Worm (Caenorhabditis elegans) whole organism, L2 larva: ENCODE measurements around the gene T11F9.21.

Experiments
- C34F6.9 ChIP-seq: fragments of 150-350 bp; optimal IDR thresholded peaks from 2 replicates; lab custom pipeline; 2014; ENCODE audit warnings: missing biosample characterization, missing genetic modification characterization
- F13H6.1 ChIP-seq: sonication (generic microtip); optimal IDR thresholded peaks from 2 replicates; lab custom pipeline; 2016; ENCODE audit warnings: missing genetic modification characterization, missing compliant biosample characterization
- Y55F3AM.14 ChIP-seq: fragments of 200-800 bp; sonication (Bioruptor generic); optimal IDR thresholded peaks from 2 replicates; lab custom pipeline; 2018; ENCODE audit warnings: mild to moderate bottlenecking, missing genetic modification characterization, missing compliant biosample characterization
- alr-1 ChIP-seq: fragments of 150-350 bp; optimal IDR thresholded peaks from 2 replicates; lab custom pipeline; 2014; ENCODE audit warnings: missing biosample characterization, missing genetic modification characterization
- blmp-1 ChIP-seq: sonication (generic microtip); optimal IDR thresholded peaks from 2 replicates; lab custom pipeline; 2017; ENCODE audit warnings: missing genetic modification characterization, mild to moderate bottlenecking, missing compliant biosample characterization, antibody characterized with exemption, moderate library complexity; ENCODE audit not compliant: insufficient read depth
- ceh-16 ChIP-seq: fragments of 150-350 bp; optimal IDR thresholded peaks from 2 replicates; lab custom pipeline; 2014; ENCODE audit warnings: missing biosample characterization, missing genetic modification characterization
- crh-2 ChIP-seq: sonication (generic microtip); optimal IDR thresholded peaks from 2 replicates; lab custom pipeline; 2017; ENCODE audit warnings: missing biosample characterization, missing genetic modification characterization
- egl-27 ChIP-seq: sonication (generic microtip); optimal IDR thresholded peaks from 3 replicates; lab custom pipeline; 2017; ENCODE audit warnings: missing biosample characterization, missing genetic modification reagents, missing genetic modification characterization
- elt-1 ChIP-seq: fragments of 150-350 bp; optimal IDR thresholded peaks from 2 replicates; lab custom pipeline; 2014; ENCODE audit warnings: missing biosample characterization, missing genetic modification characterization
- fos-1 ChIP-seq: fragments of 150-350 bp; optimal IDR thresholded peaks from 2 replicates; lab custom pipeline; 2014; ENCODE audit warnings: missing biosample characterization, missing genetic modification characterization
- gmeb-1 ChIP-seq: fragments of 150-350 bp; optimal IDR thresholded peaks from 2 replicates; lab custom pipeline; 2014; ENCODE audit warnings: missing biosample characterization, missing genetic modification characterization
- lin-11 ChIP-seq: fragments of 150-350 bp; sonication (generic microtip); optimal IDR thresholded peaks from 2 replicates; lab custom pipeline; 2014; ENCODE audit warnings: missing biosample characterization, missing genetic modification characterization, inconsistent platforms, mixed read lengths
- lin-13 ChIP-seq: fragments of 150-350 bp; optimal IDR thresholded peaks from 2 replicates; lab custom pipeline; 2014; ENCODE audit warnings: missing biosample characterization, missing genetic modification reagents, missing genetic modification characterization
- lin-39 ChIP-seq: fragments of 150-350 bp; optimal IDR thresholded peaks from 2 replicates; lab custom pipeline; 2014; ENCODE audit warnings: missing biosample characterization, missing genetic modification reagents, missing genetic modification characterization
- lsy-2 ChIP-seq, 2 experiments: fragments of 150-350 bp in 1 of 2; sonication (generic microtip) in 1 of 2; optimal IDR thresholded peaks; 2 replicates each; lab custom pipeline; 2014 to 2017; ENCODE audit warnings: missing biosample characterization in 2 of 2, missing genetic modification characterization in 2 of 2
- mab-5 ChIP-seq: fragments of 150-350 bp; optimal IDR thresholded peaks from 2 replicates; lab custom pipeline; 2014; ENCODE audit warnings: missing biosample characterization, missing genetic modification characterization
- mdl-1 ChIP-seq, 2 experiments: fragments of 150-350 bp in 1 of 2; sonication (generic microtip) in 1 of 2; optimal IDR thresholded peaks; 2 replicates each; lab custom pipeline; 2017; ENCODE audit warnings: missing biosample characterization in 2 of 2, missing genetic modification characterization in 2 of 2
- nhr-10 ChIP-seq: sonication (generic microtip); optimal IDR thresholded peaks from 2 replicates; lab custom pipeline; 2017; ENCODE audit warnings: missing biosample characterization, missing genetic modification characterization
- nhr-11 ChIP-seq: fragments of 150-350 bp; optimal IDR thresholded peaks from 2 replicates; lab custom pipeline; 2014; ENCODE audit warnings: missing biosample characterization, missing genetic modification characterization
- nhr-12 ChIP-seq: fragments of 150-350 bp; optimal IDR thresholded peaks from 2 replicates; lab custom pipeline; 2014; ENCODE audit warnings: missing biosample characterization, missing genetic modification characterization
- nhr-129 ChIP-seq: fragments of 150-350 bp; optimal IDR thresholded peaks from 2 replicates; lab custom pipeline; 2014; ENCODE audit warnings: missing biosample characterization, missing genetic modification characterization
- nhr-21 ChIP-seq: fragments of 150-350 bp; optimal IDR thresholded peaks from 2 replicates; lab custom pipeline; 2014; ENCODE audit warnings: missing biosample characterization, missing genetic modification characterization
- nhr-23 ChIP-seq: fragments of 150-350 bp; optimal IDR thresholded peaks from 2 replicates; lab custom pipeline; 2014; ENCODE audit warnings: missing biosample characterization, missing genetic modification reagents, missing genetic modification characterization
- nhr-237 ChIP-seq: fragments of 150-350 bp; optimal IDR thresholded peaks from 2 replicates; lab custom pipeline; 2014; ENCODE audit warnings: missing biosample characterization, missing genetic modification characterization
- nhr-25 ChIP-seq: fragments of 150-350 bp; sonication (generic microtip); optimal IDR thresholded peaks from 3 replicates; lab custom pipeline; 2014; ENCODE audit warnings: missing biosample characterization, missing genetic modification characterization
- nhr-6 ChIP-seq: fragments of 150-350 bp; optimal IDR thresholded peaks from 2 replicates; lab custom pipeline; 2014; ENCODE audit warnings: missing biosample characterization, missing genetic modification characterization
- nhr-77 ChIP-seq: fragments of 150-350 bp; optimal IDR thresholded peaks from 2 replicates; lab custom pipeline; 2014; ENCODE audit warnings: missing biosample characterization, missing genetic modification characterization
- peb-1 ChIP-seq: fragments of 150-350 bp; optimal IDR thresholded peaks from 2 replicates; lab custom pipeline; 2014; ENCODE audit warnings: missing biosample characterization, missing genetic modification characterization
- sem-4 ChIP-seq: fragments of 150-350 bp; optimal IDR thresholded peaks from 2 replicates; lab custom pipeline; 2014; ENCODE audit warnings: missing biosample characterization, missing genetic modification reagents, missing genetic modification characterization
- sma-3 ChIP-seq: sonication (generic microtip); optimal IDR thresholded peaks from 2 replicates; lab custom pipeline; 2016; ENCODE audit warnings: missing genetic modification reagents, missing genetic modification characterization, missing compliant biosample characterization
- sma-9 ChIP-seq, 2 experiments: fragments of 150-350 bp in 1 of 2; sonication (generic microtip) in 1 of 2; optimal IDR thresholded peaks; 2 replicates each; lab custom pipeline; 2014 to 2016; ENCODE audit warnings: missing genetic modification characterization in 2 of 2, mild to moderate bottlenecking in 1 of 2, missing biosample characterization in 1 of 2, missing compliant biosample characterization in 1 of 2, missing genetic modification reagents in 1 of 2, moderate library complexity in 1 of 2
- snpc-4 ChIP-seq: fragments of 150-350 bp; optimal IDR thresholded peaks from 2 replicates; lab custom pipeline; 2014; ENCODE audit warnings: missing biosample characterization, missing genetic modification characterization
- unc-55 ChIP-seq: fragments of 150-350 bp; sonication (generic microtip); optimal IDR thresholded peaks from 3 replicates; lab custom pipeline; 2014; ENCODE audit warnings: missing biosample characterization, missing genetic modification reagents, missing genetic modification characterization
- zag-1 ChIP-seq: fragments of 150-350 bp; optimal IDR thresholded peaks from 2 replicates; lab custom pipeline; 2014; ENCODE audit warnings: missing biosample characterization, missing genetic modification characterization
- ztf-1 ChIP-seq: fragments of 200-800 bp; sonication (Bioruptor generic); conservative IDR thresholded peaks from 2 replicates; pipeline ENCODE4 v1.3.6; 2022; ENCODE audit warnings: missing genetic modification characterization, missing compliant biosample characterization
- ztf-11 ChIP-seq: sonication (generic microtip); optimal IDR thresholded peaks from 2 replicates; lab custom pipeline; 2017; ENCODE audit warnings: missing biosample characterization, missing genetic modification characterization
- ztf-4 ChIP-seq: fragments of 150-350 bp; optimal IDR thresholded peaks from 2 replicates; lab custom pipeline; 2014; ENCODE audit warnings: missing biosample characterization, missing genetic modification characterization

Gene T11F9.21

ce11 chrV:11525338-11525737, 32.8 kb downstream of the T11F9.21 start:
- TF ChIP-seq unc-55 (GFP tag; lab: Kevin White, UChicago) = no peak
- TF ChIP-seq nhr-25 (tag; lab: Kevin White, UChicago) = peak; percentile 61
- no peak for TF ChIP-seq sem-4
- TF ChIP-seq F13H6.1 (tag; lab: Kevin White, UChicago) = peak; percentile 59
- TF ChIP-seq blmp-1 (tag; lab: Kevin White, UChicago) = peak; percentile 59

DNA sequence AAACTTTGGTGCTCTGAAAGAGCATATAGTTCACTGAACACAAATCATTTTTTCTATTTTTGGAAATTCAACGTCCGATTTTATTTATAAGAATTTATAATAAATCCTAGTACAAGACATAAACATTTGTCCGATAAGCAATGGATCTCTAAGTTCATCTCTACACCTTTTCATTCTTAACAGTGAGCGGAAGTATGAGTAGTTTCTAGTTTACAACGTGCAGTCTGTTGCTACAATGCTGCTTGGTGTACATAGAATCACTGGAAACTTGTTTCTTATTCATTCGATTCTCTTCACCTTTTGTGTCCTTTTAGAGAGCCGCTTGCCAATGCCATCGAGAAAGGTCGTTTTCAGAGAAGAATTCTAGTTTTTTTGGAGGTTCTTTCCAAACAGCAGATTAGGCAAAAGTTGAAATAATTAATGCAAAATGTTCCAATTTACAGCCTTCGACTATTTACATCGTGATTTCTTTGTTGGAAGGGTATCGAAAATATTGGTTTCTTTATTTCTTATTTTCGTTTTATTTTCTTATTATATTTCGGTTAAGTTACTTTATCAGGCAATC, 34.5 kb downstream of the T11F9.21 start:
- TF ChIP-seq nhr-25 (tag; lab: Kevin White, UChicago) (peak; percentile 53), peb-1 (tag; lab: Kevin White, UChicago) (no peak)

DNA sequence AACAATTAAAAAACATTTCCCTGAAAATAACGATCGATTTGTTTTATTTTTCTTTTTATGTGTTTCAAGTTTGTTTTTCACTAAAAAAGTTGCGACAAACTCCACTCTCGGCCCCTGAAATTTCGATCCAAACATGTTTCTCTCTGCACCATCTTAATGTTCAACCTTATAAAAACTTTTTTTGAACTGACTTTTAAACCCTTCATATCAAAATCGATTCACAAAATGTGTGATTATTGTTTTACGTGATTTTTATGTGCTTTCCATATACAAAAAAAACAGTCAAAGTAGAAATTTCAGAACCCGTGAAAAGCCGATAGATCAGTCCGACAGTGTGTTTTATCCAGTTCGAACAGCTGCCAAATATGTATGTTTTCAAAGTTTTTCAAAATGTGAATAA, 35.0 kb downstream of the T11F9.21 start, which contains the start of gene ccch-1:
TSS of gene ccch-1 (plus strand) at position 301 of the 400 bp plus-strand sequence.
- TF ChIP-seq gmeb-1 (tag; lab: Kevin White, UChicago) (no peak), F13H6.1 (tag; lab: Kevin White, UChicago) (no peak), ztf-1 (GFP tag; lab: Robert Waterston, UW) (no peak), peb-1 (tag; lab: Kevin White, UChicago) (no peak), mab-5 (tag; lab: Kevin White, UChicago) (no peak), egl-27 (no peak), nhr-77 (tag; lab: Kevin White, UChicago) (no peak), lin-39 (tag; lab: Kevin White, UChicago) (no peak), nhr-12 (tag; lab: Kevin White, UChicago) (no peak), sma-9 (GFP tag; optimal IDR thresholded peaks at IDR 0.05; lab: Kevin White, UChicago) (no peak), sma-9 (tag; optimal IDR thresholded peaks at IDR 0.05; lab: Kevin White, UChicago) (no peak)

- peak; percentile 30 for TF ChIP-seq nhr-25 (tag; lab: Kevin White, UChicago)
- peak; percentile 13 for TF ChIP-seq nhr-129
- no peak for TF ChIP-seq lin-11
- no peak for TF ChIP-seq nhr-6 (tag; lab: Kevin White, UChicago)
- TF ChIP-seq, all 48 proteins: peak for 2
Measured at ce11 chrV:11528633-11529327, 36.2 kb downstream of the T11F9.21 start.

- TF ChIP-seq nhr-12 (tag; lab: Kevin White, UChicago) = no peak
- peak; percentile 41 for TF ChIP-seq nhr-129
- TF ChIP-seq sma-9 (GFP tag; optimal IDR thresholded peaks at IDR 0.05; lab: Kevin White, UChicago) = peak; percentile 44
- TF ChIP-seq sma-9 (tag; optimal IDR thresholded peaks at IDR 0.05; lab: Kevin White, UChicago) = no peak
- TF ChIP-seq F13H6.1 (tag; lab: Kevin White, UChicago) = peak; percentile 82
Measured at ce11 chrV:11529541-11529940, 37.0 kb downstream of the T11F9.21 start.

DNA sequence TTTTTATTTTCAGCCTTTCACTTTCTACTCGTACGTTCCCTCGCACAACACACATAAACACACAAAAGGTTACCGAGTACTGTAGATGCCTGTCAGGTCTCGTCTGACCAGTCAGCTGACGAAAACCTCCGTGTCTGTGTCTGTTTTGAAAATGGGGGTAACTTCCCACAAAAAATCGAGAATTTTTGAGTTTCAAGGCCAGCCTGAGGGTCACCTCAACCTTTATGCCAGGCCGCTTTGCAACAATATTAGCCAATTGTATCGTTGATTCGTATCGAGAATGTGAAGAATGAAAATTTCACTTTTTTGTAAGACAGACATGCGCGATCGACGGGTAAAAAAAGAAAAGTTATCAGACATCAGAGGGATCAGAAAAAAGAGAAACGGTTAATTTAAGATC, 38.5 kb downstream of the T11F9.21 start:
- TF ChIP-seq mdl-1 (tag; optimal IDR thresholded peaks at IDR 0.05; lab: Kevin White, UChicago) (no peak), nhr-21 (peak; percentile 47), elt-1 (tag; lab: Kevin White, UChicago) (no peak), nhr-237 (tag; lab: Kevin White, UChicago) (no peak), fos-1 (tag; lab: Kevin White, UChicago) (peak; percentile 18), nhr-23 (no peak), blmp-1 (tag; lab: Kevin White, UChicago) (peak; percentile 97), gmeb-1 (tag; lab: Kevin White, UChicago) (no peak), nhr-25 (tag; lab: Kevin White, UChicago) (peak; percentile 96), sma-3 (peak; percentile 82), ztf-11 (tag; lab: Kevin White, UChicago) (no peak), sma-9 (GFP tag; optimal IDR thresholded peaks at IDR 0.05; lab: Kevin White, UChicago) (peak; percentile 65), sma-9 (tag; optimal IDR thresholded peaks at IDR 0.05; lab: Kevin White, UChicago) (no peak), Y55F3AM.14 (GFP tag; lab: Kevin White, UChicago) (peak; percentile 45), C34F6.9 (tag; lab: Kevin White, UChicago) (peak; percentile 24), egl-27 (peak; percentile 32), nhr-10 (tag; lab: Kevin White, UChicago) (no peak), unc-55 (GFP tag; lab: Kevin White, UChicago) (no peak), lin-11 (no peak), nhr-129 (peak; percentile 80), lsy-2 (tag; optimal IDR thresholded peaks at IDR 0.05; lab: Kevin White, UChicago) (peak in 1 of 2 experiments; percentile 45), nhr-6 (tag; lab: Kevin White, UChicago) (peak; percentile 73), snpc-4 (peak; percentile 16), alr-1 (tag; lab: Kevin White, UChicago) (no peak), ceh-16 (tag; lab: Kevin White, UChicago) (peak; percentile 53), crh-2 (tag; lab: Kevin White, UChicago) (peak; percentile 53), lin-13 (GFP tag; lab: Kevin White, UChicago) (no peak), F13H6.1 (tag; lab: Kevin White, UChicago) (peak; percentile 48), nhr-11 (no peak), ztf-4 (tag; lab: Kevin White, UChicago) (peak; percentile 16), ztf-1 (GFP tag; lab: Robert Waterston, UW) (no peak), zag-1 (tag; lab: Kevin White, UChicago) (no peak), peb-1 (tag; lab: Kevin White, UChicago) (no peak)
